Fruit fly (Drosophila melanogaster): Measurements from ENCODE around the gene CG11555.

DNA sequence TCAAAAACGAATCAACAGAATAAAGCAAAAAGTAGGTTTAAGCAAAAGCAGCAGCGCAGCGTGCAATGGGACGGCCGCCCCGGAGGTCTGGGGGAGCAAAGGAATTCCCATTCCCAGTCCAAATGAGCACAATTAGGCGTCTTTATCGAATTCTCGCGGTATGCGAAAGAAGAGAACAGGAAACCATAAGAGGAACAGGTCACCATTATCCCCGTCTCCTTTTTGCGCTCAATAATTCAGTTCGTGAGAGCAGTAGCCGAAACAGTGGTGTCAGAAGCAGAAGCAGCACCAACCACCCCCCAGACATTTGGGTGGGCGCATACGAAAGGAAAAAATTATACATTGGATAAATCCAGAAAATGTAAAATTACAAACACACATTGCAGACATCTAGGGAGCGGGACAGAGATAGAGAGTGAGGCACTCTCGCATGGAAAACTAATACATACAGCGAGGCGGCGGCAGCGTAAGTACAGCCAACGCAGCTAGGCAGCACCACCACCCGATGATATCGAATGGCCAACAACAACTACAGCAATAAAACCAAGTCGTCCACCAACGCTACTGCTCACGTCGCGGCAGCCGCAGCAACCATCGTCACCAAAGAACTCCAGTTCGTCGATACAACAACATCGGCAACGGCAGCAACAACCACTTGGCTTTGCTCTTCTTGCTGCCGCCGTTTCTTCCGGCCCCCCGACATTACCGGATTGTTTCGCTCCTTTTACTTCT, 49.6 kb upstream of the CG11555 start:
- TF ChIP-seq CG9948 (tag; optimal IDR thresholded peaks at IDR 0.05) (no peak), CG4496 (GFP tag; IDR thresholded peaks at IDR 0.05) (no peak)

All from whole organism, pupa.